Worm (Caenorhabditis elegans) whole organism, midembryonic: ENCODE results near the gene soc-2.

Experiments
- T22C8.4 ChIP-seq: fragments of 200-800 bp; sonication (Bioruptor generic); IDR thresholded peaks from 2 replicates; pipeline ENCODE4 v1.3.6; 2022; ENCODE audit warnings: missing genetic modification characterization, missing compliant biosample characterization
- flt-1 ChIP-seq: fragments of 200-800 bp; sonication (Bioruptor generic); IDR thresholded peaks from 2 replicates; pipeline ENCODE4 v1.3.6; 2022; ENCODE audit warnings: missing genetic modification characterization, missing compliant biosample characterization
- med-1 ChIP-seq: sonication (generic microtip); optimal IDR thresholded peaks from 2 replicates; lab custom pipeline; 2017; ENCODE audit warnings: missing genetic modification characterization, mild to moderate bottlenecking, missing compliant biosample characterization, antibody characterized with exemption, missing genetic modification reagents; ENCODE audit not compliant: insufficient read depth
- ref-1 ChIP-seq: fragments of 200-800 bp; sonication (Bioruptor generic); conservative IDR thresholded peaks from 2 replicates; pipeline ENCODE4 v1.3.6; 2022; ENCODE audit warnings: missing genetic modification reagents, missing genetic modification characterization, missing compliant biosample characterization
- tab-1 ChIP-seq: fragments of 200-800 bp; sonication (Bioruptor generic); IDR thresholded peaks from 2 replicates; pipeline ENCODE4 v1.3.6; 2022; ENCODE audit warnings: missing genetic modification characterization, missing compliant biosample characterization
- ztf-23 ChIP-seq: fragments of 200-800 bp; sonication (Bioruptor generic); IDR thresholded peaks from 2 replicates; pipeline ENCODE4 v1.3.6; 2022; ENCODE audit warnings: missing genetic modification reagents, missing genetic modification characterization, missing compliant biosample characterization

DNA sequence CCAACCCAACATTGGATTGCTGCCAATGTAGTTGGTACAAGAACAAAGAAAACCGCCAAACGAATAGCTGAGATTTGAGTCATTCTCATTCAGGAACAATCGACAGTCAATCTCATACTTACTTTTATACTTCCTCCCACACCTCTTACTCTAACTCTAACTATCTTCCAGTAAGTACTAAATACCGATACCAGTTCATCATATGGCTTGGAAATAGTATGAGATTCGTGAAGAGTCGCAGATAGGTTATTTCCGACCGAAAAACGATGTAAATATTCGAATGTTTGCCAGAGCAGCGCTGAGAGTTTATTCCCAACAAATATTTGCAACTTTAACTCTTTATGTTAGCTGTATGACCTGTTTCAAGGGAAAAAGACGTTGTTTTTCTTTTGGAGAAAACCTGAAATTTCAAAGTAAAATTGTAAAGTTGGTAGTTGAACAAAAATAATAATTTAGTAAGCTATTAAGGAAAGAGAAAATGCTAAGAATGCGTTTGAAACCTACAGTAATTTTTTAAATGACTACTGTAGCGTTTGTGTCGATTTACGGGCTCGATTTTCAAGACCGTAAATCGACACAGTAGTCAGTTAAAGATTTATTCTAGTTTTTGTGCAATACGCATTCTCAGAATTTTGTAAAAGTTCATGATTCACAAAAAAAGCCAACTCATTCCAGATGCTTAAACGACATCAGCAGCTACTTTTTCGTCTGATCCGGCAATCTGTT lies 34.4 kb upstream of the soc-2 start, which contains the start of the genes W03F8.6 and mtrf-1L:
- TF ChIP-seq med-1 (GFP tag; lab: Kevin White, UChicago) (no peak), flt-1 (GFP tag; lab: Robert Waterston, UW) (no peak), T22C8.4 (GFP tag; lab: Robert Waterston, UW) (no peak), ztf-23 (GFP tag; lab: Robert Waterston, UW) (no peak), ref-1 (GFP tag; lab: Robert Waterston, UW) (no peak), tab-1 (no peak)
